Fruit fly (Drosophila melanogaster): Measurements from ENCODE around the gene CG7857.

The CG7857 gene

dm6 chr3L:15534274-15535227 is 29.9 kb upstream of the CG7857 start (continued):
- TF ChIP-seq Atf3 (GFP tag; optimal IDR thresholded peaks at IDR 0.05) (peak; percentile 29), onecut (GFP tag; IDR thresholded peaks at IDR 0.05) (no peak), sens (GFP tag) (peak; percentile 94), CG34422 (GFP tag; IDR thresholded peaks at IDR 0.05) (peak; percentile 67), ac (GFP tag; optimal IDR thresholded peaks at IDR 0.05) (no peak), Myb (GFP tag; optimal IDR thresholded peaks at IDR 0.05) (peak; percentile 21), CG12236 (GFP tag; optimal IDR thresholded peaks at IDR 0.05) (peak; percentile 5), CG4360 (GFP tag; IDR thresholded peaks at IDR 0.05) (peak; percentile 50; the same call in 1 of the 2 replicates), CG10147 (GFP tag; optimal IDR thresholded peaks at IDR 0.05) (peak; percentile 39), Adf1 (GFP tag; IDR thresholded peaks at IDR 0.05) (peak; percentile 73), ab (GFP tag; optimal IDR thresholded peaks at IDR 0.05) (no peak), sug (tag; optimal IDR thresholded peaks at IDR 0.05) (peak; percentile 37), CG17829 (tag; optimal IDR thresholded peaks at IDR 0.05) (peak; percentile 22), rib (GFP tag; IDR thresholded peaks at IDR 0.05) (no peak), Hand (GFP tag; optimal IDR thresholded peaks at IDR 0.05) (peak; percentile 12), CkIIα-i1 (GFP tag; IDR thresholded peaks at IDR 0.05) (no peak), Dad (GFP tag; optimal IDR thresholded peaks at IDR 0.05) (peak; percentile 18), croc (GFP tag; conservative IDR thresholded peaks at IDR 0.05) (no peak), Dbx (GFP tag; IDR thresholded peaks at IDR 0.05) (0 out of 3 replicates have a peak, but pooled peaks have one; percentile 16), otp (GFP tag; IDR thresholded peaks at IDR 0.05) (no peak), unpg (GFP tag; optimal IDR thresholded peaks at IDR 0.05) (peak; percentile 34), CG4617 (GFP tag; optimal IDR thresholded peaks at IDR 0.05; ENCODE audit: borderline replicate concordance) (peak; percentile 5), CG14441 (GFP tag; IDR thresholded peaks at IDR 0.05) (peak; percentile 61; the same call in 1 of the 2 replicates), CG8281 (tag; optimal IDR thresholded peaks at IDR 0.05) (no peak), CG11093 (GFP tag; IDR thresholded peaks at IDR 0.05) (0 out of 3 replicates have a peak, but pooled peaks have one; percentile 16), maf-S (GFP tag; optimal IDR thresholded peaks at IDR 0.05) (peak; percentile 28), CG17359 (tag; optimal IDR thresholded peaks at IDR 0.05) (peak; percentile 46), phol (tag; optimal IDR thresholded peaks at IDR 0.05) (peak; percentile 66), Bteb2 (GFP tag; optimal IDR thresholded peaks at IDR 0.05) (peak; percentile 51), CG14667 (GFP tag; IDR thresholded peaks at IDR 0.05) (peak; percentile 38), Drgx (GFP tag; IDR thresholded peaks at IDR 0.05) (peak; percentile 28; the same call in 1 of the 2 replicates), Sry-β (GFP tag; optimal IDR thresholded peaks at IDR 0.05) (peak; percentile 12), sim (GFP tag; IDR thresholded peaks at IDR 0.05) (no peak), eyg (GFP tag; optimal IDR thresholded peaks at IDR 0.05) (no peak), CG1233 (GFP tag; optimal IDR thresholded peaks at IDR 0.05) (peak; percentile 67), gsb-n (tag; optimal IDR thresholded peaks at IDR 0.05) (peak; percentile 34), CG12659 (GFP tag; optimal IDR thresholded peaks at IDR 0.05) (peak; percentile 77), CG10979 (tag; optimal IDR thresholded peaks at IDR 0.05) (peak; percentile 62), Fer3 (tag; optimal IDR thresholded peaks at IDR 0.05) (peak; percentile 13), lilli (GFP tag; optimal IDR thresholded peaks at IDR 0.05) (peak; percentile 74), yki (optimal IDR thresholded peaks at IDR 0.05) (peak; percentile 14), sd (tag; optimal IDR thresholded peaks at IDR 0.05) (peak; percentile 95), pho (GFP tag; optimal IDR thresholded peaks at IDR 0.05) (peak; percentile 73), CG16815 (GFP tag; optimal IDR thresholded peaks at IDR 0.05) (peak; percentile 77), pan (optimal IDR thresholded peaks at IDR 0.05) (peak in 1 of 2 experiments; percentile 82), pan (GFP tag; optimal IDR thresholded peaks at IDR 0.05 in 1 of 2, IDR thresholded peaks at IDR 0.05 in 1 of 2) (peak; percentile 21 to 71), Lpt (GFP tag; optimal IDR thresholded peaks at IDR 0.05) (no peak), CG11085 (GFP tag; IDR thresholded peaks at IDR 0.05) (no peak), Sin3A (optimal IDR thresholded peaks at IDR 0.05) (no peak), nmo (GFP tag; optimal IDR thresholded peaks at IDR 0.05) (peak; percentile 80)
